Worm (Caenorhabditis elegans) whole organism, L2 larva: ENCODE measurements around the gene F08F3.1.

Experiments
- C34F6.9 ChIP-seq: fragments of 150-350 bp; optimal IDR thresholded peaks from 2 replicates; lab custom pipeline; 2014; ENCODE audit warnings: missing biosample characterization, missing genetic modification characterization
- F13H6.1 ChIP-seq: sonication (generic microtip); optimal IDR thresholded peaks from 2 replicates; lab custom pipeline; 2016; ENCODE audit warnings: missing genetic modification characterization, missing compliant biosample characterization
- R02D3.7 ChIP-seq: fragments of 150-350 bp; optimal IDR thresholded peaks from 2 replicates; lab custom pipeline; 2014; ENCODE audit warnings: missing biosample characterization, missing genetic modification characterization
- ZK546.5 ChIP-seq: sonication (generic microtip); optimal IDR thresholded peaks from 2 replicates; lab custom pipeline; 2017; ENCODE audit warnings: missing biosample characterization, missing genetic modification characterization
- alr-1 ChIP-seq: fragments of 150-350 bp; optimal IDR thresholded peaks from 2 replicates; lab custom pipeline; 2014; ENCODE audit warnings: missing biosample characterization, missing genetic modification characterization
- aly-2 ChIP-seq: fragments of 150-350 bp; optimal IDR thresholded peaks from 2 replicates; lab custom pipeline; 2014; ENCODE audit warnings: missing biosample characterization, missing genetic modification characterization
- blmp-1 ChIP-seq: sonication (generic microtip); optimal IDR thresholded peaks from 2 replicates; lab custom pipeline; 2017; ENCODE audit warnings: missing genetic modification characterization, mild to moderate bottlenecking, missing compliant biosample characterization, antibody characterized with exemption, moderate library complexity; ENCODE audit not compliant: insufficient read depth
- ceh-82 ChIP-seq: fragments of 150-350 bp; optimal IDR thresholded peaks from 2 replicates; lab custom pipeline; 2014; ENCODE audit warnings: missing biosample characterization, missing genetic modification characterization
- crh-2 ChIP-seq: sonication (generic microtip); optimal IDR thresholded peaks from 2 replicates; lab custom pipeline; 2017; ENCODE audit warnings: missing biosample characterization, missing genetic modification characterization
- dmd-4 ChIP-seq: sonication (generic microtip); optimal IDR thresholded peaks from 2 replicates; lab custom pipeline; 2017; ENCODE audit warnings: missing biosample characterization, missing genetic modification characterization
- elt-1 ChIP-seq: fragments of 150-350 bp; optimal IDR thresholded peaks from 2 replicates; lab custom pipeline; 2014; ENCODE audit warnings: missing biosample characterization, missing genetic modification characterization
- elt-3 ChIP-seq: sonication (generic microtip); optimal IDR thresholded peaks from 2 replicates; lab custom pipeline; 2017; ENCODE audit warnings: missing biosample characterization, missing genetic modification characterization
- gmeb-1 ChIP-seq: fragments of 150-350 bp; optimal IDR thresholded peaks from 2 replicates; lab custom pipeline; 2014; ENCODE audit warnings: missing biosample characterization, missing genetic modification characterization
- lin-13 ChIP-seq: fragments of 150-350 bp; optimal IDR thresholded peaks from 2 replicates; lab custom pipeline; 2014; ENCODE audit warnings: missing biosample characterization, missing genetic modification reagents, missing genetic modification characterization
- lin-39 ChIP-seq: fragments of 150-350 bp; optimal IDR thresholded peaks from 2 replicates; lab custom pipeline; 2014; ENCODE audit warnings: missing biosample characterization, missing genetic modification reagents, missing genetic modification characterization
- lsy-2 ChIP-seq, 2 experiments: fragments of 150-350 bp in 1 of 2; sonication (generic microtip) in 1 of 2; optimal IDR thresholded peaks; 2 replicates each; lab custom pipeline; 2014 to 2017; ENCODE audit warnings: missing biosample characterization in 2 of 2, missing genetic modification characterization in 2 of 2
- mbf-1 ChIP-seq: sonication (generic microtip); optimal IDR thresholded peaks from 2 replicates; lab custom pipeline; 2017; ENCODE audit warnings: missing biosample characterization, missing genetic modification characterization
- mdl-1 ChIP-seq, 2 experiments: fragments of 150-350 bp in 1 of 2; sonication (generic microtip) in 1 of 2; optimal IDR thresholded peaks; 2 replicates each; lab custom pipeline; 2017; ENCODE audit warnings: missing biosample characterization in 2 of 2, missing genetic modification characterization in 2 of 2
- nhr-10 ChIP-seq: sonication (generic microtip); optimal IDR thresholded peaks from 2 replicates; lab custom pipeline; 2017; ENCODE audit warnings: missing biosample characterization, missing genetic modification characterization
- nhr-11 ChIP-seq: fragments of 150-350 bp; optimal IDR thresholded peaks from 2 replicates; lab custom pipeline; 2014; ENCODE audit warnings: missing biosample characterization, missing genetic modification characterization
- nhr-129 ChIP-seq: fragments of 150-350 bp; optimal IDR thresholded peaks from 2 replicates; lab custom pipeline; 2014; ENCODE audit warnings: missing biosample characterization, missing genetic modification characterization
- nhr-23 ChIP-seq: fragments of 150-350 bp; optimal IDR thresholded peaks from 2 replicates; lab custom pipeline; 2014; ENCODE audit warnings: missing biosample characterization, missing genetic modification reagents, missing genetic modification characterization
- nhr-25 ChIP-seq: fragments of 150-350 bp; sonication (generic microtip); optimal IDR thresholded peaks from 3 replicates; lab custom pipeline; 2014; ENCODE audit warnings: missing biosample characterization, missing genetic modification characterization
- nhr-6 ChIP-seq: fragments of 150-350 bp; optimal IDR thresholded peaks from 2 replicates; lab custom pipeline; 2014; ENCODE audit warnings: missing biosample characterization, missing genetic modification characterization
- nhr-77 ChIP-seq: fragments of 150-350 bp; optimal IDR thresholded peaks from 2 replicates; lab custom pipeline; 2014; ENCODE audit warnings: missing biosample characterization, missing genetic modification characterization
- skn-1 ChIP-seq: sonication (generic microtip); optimal IDR thresholded peaks from 2 replicates; lab custom pipeline; 2017; ENCODE audit warnings: missing biosample characterization, missing genetic modification characterization
- sma-3 ChIP-seq: sonication (generic microtip); optimal IDR thresholded peaks from 2 replicates; lab custom pipeline; 2016; ENCODE audit warnings: missing genetic modification reagents, missing genetic modification characterization, missing compliant biosample characterization
- snpc-4 ChIP-seq: fragments of 150-350 bp; optimal IDR thresholded peaks from 2 replicates; lab custom pipeline; 2014; ENCODE audit warnings: missing biosample characterization, missing genetic modification characterization
- unc-39 ChIP-seq: fragments of 150-350 bp; optimal IDR thresholded peaks from 2 replicates; lab custom pipeline; 2014; ENCODE audit warnings: missing biosample characterization, missing genetic modification characterization
- unc-62 ChIP-seq: fragments of 150-350 bp; optimal IDR thresholded peaks from 2 replicates; lab custom pipeline; 2014; ENCODE audit warnings: missing biosample characterization, missing genetic modification reagents, missing genetic modification characterization
- zag-1 ChIP-seq: fragments of 150-350 bp; optimal IDR thresholded peaks from 2 replicates; lab custom pipeline; 2014; ENCODE audit warnings: missing biosample characterization, missing genetic modification characterization
- ztf-1 ChIP-seq: fragments of 200-800 bp; sonication (Bioruptor generic); conservative IDR thresholded peaks from 2 replicates; pipeline ENCODE4 v1.3.6; 2022; ENCODE audit warnings: missing genetic modification characterization, missing compliant biosample characterization
- ztf-11 ChIP-seq: sonication (generic microtip); optimal IDR thresholded peaks from 2 replicates; lab custom pipeline; 2017; ENCODE audit warnings: missing biosample characterization, missing genetic modification characterization
- ztf-4 ChIP-seq: fragments of 150-350 bp; optimal IDR thresholded peaks from 2 replicates; lab custom pipeline; 2014; ENCODE audit warnings: missing biosample characterization, missing genetic modification characterization

The F08F3.1 gene

ce11 chrV:5450742-5451141 is 4.8 kb downstream of the F08F3.1 start:
- TF ChIP-seq nhr-25 (tag; lab: Kevin White, UChicago) (no peak), elt-1 (tag; lab: Kevin White, UChicago) (no peak), dmd-4 (tag; lab: Kevin White, UChicago) (no peak), lin-39 (tag; lab: Kevin White, UChicago) (no peak), nhr-11 (tag; lab: Kevin White, UChicago) (no peak), lin-13 (no peak), crh-2 (tag; lab: Kevin White, UChicago) (no peak), lsy-2 (tag; optimal IDR thresholded peaks at IDR 0.05; lab: Kevin White, UChicago) (no peak), skn-1 (tag; lab: Kevin White, UChicago) (no peak), elt-3 (tag; lab: Kevin White, UChicago) (no peak), ztf-4 (tag; lab: Kevin White, UChicago) (no peak), unc-39 (no peak), snpc-4 (tag; lab: Kevin White, UChicago) (no peak)

ce11 chrV:5453615-5454014 is 7.7 kb downstream of the F08F3.1 start, which contains the start of gene glc-3:
Gene glc-3 (minus strand): TSS chrV:5453715.
- TF ChIP-seq nhr-10 (tag; lab: Kevin White, UChicago) = no peak
- no peak for TF ChIP-seq unc-62 (GFP tag; lab: Kevin White, UChicago)
- TF ChIP-seq lsy-2 (tag; optimal IDR thresholded peaks at IDR 0.05; lab: Kevin White, UChicago) = no peak
- no peak for TF ChIP-seq elt-3 (tag; lab: Kevin White, UChicago)
- no peak for TF ChIP-seq zag-1 (tag; lab: Kevin White, UChicago)
- no peak for TF ChIP-seq ztf-11 (tag; lab: Kevin White, UChicago)

DNA sequence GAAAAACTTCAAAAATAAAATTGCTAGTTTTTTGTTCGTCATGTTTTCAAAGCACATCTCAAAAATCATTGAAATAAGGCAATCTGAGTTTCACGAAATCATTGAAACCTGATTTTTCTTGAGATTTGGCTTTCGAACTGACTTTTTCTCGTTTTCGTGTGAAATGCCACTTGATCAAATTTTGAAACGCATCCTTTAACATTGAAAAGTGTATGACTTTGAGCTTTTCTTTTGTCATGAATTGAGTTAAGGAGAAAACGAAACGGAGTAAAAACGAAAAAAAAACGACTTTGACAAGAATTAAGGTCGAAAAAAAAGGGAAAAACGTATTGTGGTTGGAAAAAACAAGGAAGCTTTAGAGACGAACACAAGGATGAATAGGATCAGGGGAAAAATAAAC is 9.0 kb downstream of the F08F3.1 start:
- TF ChIP-seq ztf-1 (GFP tag; lab: Robert Waterston, UW) (no peak), R02D3.7 (tag; lab: Kevin White, UChicago) (no peak)

ce11 chrV:5459806-5460205 is 13.9 kb downstream of the F08F3.1 start, which contains the start of gene ZC317.2:
Gene ZC317.2 (plus strand): TSS chrV:5460106.
- TF ChIP-seq unc-62 (GFP tag; lab: Kevin White, UChicago) (no peak), alr-1 (tag; lab: Kevin White, UChicago) (no peak), mdl-1 (tag; optimal IDR thresholded peaks at IDR 0.05; lab: Kevin White, UChicago) (no peak), nhr-6 (tag; lab: Kevin White, UChicago) (no peak), ZK546.5 (tag; lab: Kevin White, UChicago) (no peak), nhr-129 (tag; lab: Kevin White, UChicago) (no peak), nhr-23 (tag; lab: Kevin White, UChicago) (no peak), skn-1 (tag; lab: Kevin White, UChicago) (no peak)

DNA sequence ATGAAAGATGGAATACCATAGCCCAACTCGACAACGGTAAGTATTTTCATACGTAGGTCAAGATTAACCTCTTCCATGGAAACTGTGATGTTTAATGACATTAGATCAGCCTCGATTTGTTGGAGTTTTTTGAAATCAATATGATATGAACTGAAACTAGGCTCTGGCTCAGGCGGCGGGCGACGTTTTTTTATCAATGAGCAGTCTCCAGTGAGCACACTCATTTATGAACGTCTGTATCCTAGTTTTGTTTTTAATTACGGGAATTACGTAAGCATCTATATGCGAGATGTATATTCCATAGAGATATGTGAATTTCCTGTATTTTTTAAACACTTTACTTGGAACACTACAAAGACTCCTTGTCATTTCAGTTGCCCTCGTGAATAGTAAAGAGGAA is 17.0 kb downstream of the F08F3.1 start, which contains the start of gene srg-67:
TSS of gene srg-67 (minus strand) at position 101 of the 400 bp plus-strand sequence.
- TF ChIP-seq aly-2 (tag; lab: Kevin White, UChicago) = no peak
- no peak for TF ChIP-seq ZK546.5 (tag; lab: Kevin White, UChicago)
- TF ChIP-seq nhr-11 (tag; lab: Kevin White, UChicago) = no peak
- TF ChIP-seq zag-1 (tag; lab: Kevin White, UChicago) = no peak
- no peak for TF ChIP-seq sma-3
- TF ChIP-seq snpc-4 (tag; lab: Kevin White, UChicago) = no peak
- no peak for TF ChIP-seq nhr-25 (tag; lab: Kevin White, UChicago)
- no peak for TF ChIP-seq ceh-82 (tag; lab: Kevin White, UChicago)
- TF ChIP-seq elt-3 (tag; lab: Kevin White, UChicago) = no peak
- TF ChIP-seq mbf-1 (tag; lab: Kevin White, UChicago) = no peak
- no peak for TF ChIP-seq blmp-1
- no peak for TF ChIP-seq skn-1 (tag; lab: Kevin White, UChicago)
- no peak for TF ChIP-seq C34F6.9 (tag; lab: Kevin White, UChicago)
- no peak for TF ChIP-seq lsy-2 (tag; optimal IDR thresholded peaks at IDR 0.05; lab: Kevin White, UChicago)
- no peak for TF ChIP-seq lin-13
- TF ChIP-seq nhr-10 (tag; lab: Kevin White, UChicago) = no peak
- no peak for TF ChIP-seq gmeb-1 (tag; lab: Kevin White, UChicago)
- TF ChIP-seq nhr-77 (tag; lab: Kevin White, UChicago) = no peak
- TF ChIP-seq nhr-6 (tag; lab: Kevin White, UChicago) = no peak
- TF ChIP-seq F13H6.1 (tag; lab: Kevin White, UChicago) = no peak
